Worm (Caenorhabditis elegans) whole organism, L4 larva: ENCODE measurements around the gene F54D12.10.

Experiments
- Y75B8A.6 ChIP-seq: fragments of 200-800 bp; sonication (Bioruptor generic); IDR thresholded peaks from 2 replicates; pipeline ENCODE4 v1.3.6; 2022; ENCODE audit warnings: missing genetic modification reagents, missing genetic modification characterization, missing compliant biosample characterization
- ceh-28 ChIP-seq: fragments of 150-350 bp; optimal IDR thresholded peaks from 2 replicates; lab custom pipeline; 2014; ENCODE audit warnings: missing biosample characterization, missing genetic modification reagents, missing genetic modification characterization
- daf-16 ChIP-seq, 3 experiments: sonication (generic microtip); optimal IDR thresholded peaks; 2 replicates each; lab custom pipeline; 2016 to 2017; ENCODE audit warnings: missing genetic modification characterization in 3 of 3, missing genetic modification reagents in 3 of 3, mild to moderate bottlenecking in 2 of 3, missing compliant biosample characterization in 2 of 3, missing biosample characterization in 1 of 3, moderate library complexity in 1 of 3
- fkh-10 ChIP-seq: fragments of 150-350 bp; optimal IDR thresholded peaks from 2 replicates; lab custom pipeline; 2014; ENCODE audit warnings: missing biosample characterization, missing genetic modification reagents, missing genetic modification characterization
- pqm-1 ChIP-seq: sonication (generic microtip); optimal IDR thresholded peaks from 2 replicates; lab custom pipeline; 2017; ENCODE audit warnings: missing biosample characterization, missing genetic modification characterization

DNA sequence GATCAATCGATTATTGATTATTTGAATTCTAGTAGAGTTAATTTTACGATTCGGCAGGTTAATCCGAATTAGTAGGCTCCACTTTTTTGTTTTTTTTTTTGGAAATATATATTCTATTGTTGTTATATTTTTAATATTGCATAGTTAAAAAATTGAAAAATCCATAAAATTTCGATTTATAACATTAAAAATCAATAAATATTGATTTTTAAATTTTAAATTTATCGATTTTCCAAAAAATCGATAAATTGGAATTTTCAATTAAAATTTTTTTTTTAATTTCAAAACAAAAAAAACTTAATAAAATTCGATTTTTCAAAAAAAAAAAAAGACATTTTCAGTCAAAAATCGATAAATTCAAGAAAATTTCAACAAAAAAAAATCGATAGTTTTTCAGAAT, 41.8 kb upstream of the F54D12.10 start:
- TF ChIP-seq daf-16 (GFP tag; optimal IDR thresholded peaks at IDR 0.05; lab: Kevin White, UChicago) (no peak), daf-16 (tag; optimal IDR thresholded peaks at IDR 0.05; lab: Kevin White, UChicago) (no peak), fkh-10 (GFP tag; lab: Kevin White, UChicago) (no peak), ceh-28 (tag; lab: Kevin White, UChicago) (peak; percentile 68), Y75B8A.6 (GFP tag; lab: Robert Waterston, UW) (no peak), pqm-1 (no peak)
